Worm (Caenorhabditis elegans): Measurements from ENCODE around the gene spp-18.

DNA sequence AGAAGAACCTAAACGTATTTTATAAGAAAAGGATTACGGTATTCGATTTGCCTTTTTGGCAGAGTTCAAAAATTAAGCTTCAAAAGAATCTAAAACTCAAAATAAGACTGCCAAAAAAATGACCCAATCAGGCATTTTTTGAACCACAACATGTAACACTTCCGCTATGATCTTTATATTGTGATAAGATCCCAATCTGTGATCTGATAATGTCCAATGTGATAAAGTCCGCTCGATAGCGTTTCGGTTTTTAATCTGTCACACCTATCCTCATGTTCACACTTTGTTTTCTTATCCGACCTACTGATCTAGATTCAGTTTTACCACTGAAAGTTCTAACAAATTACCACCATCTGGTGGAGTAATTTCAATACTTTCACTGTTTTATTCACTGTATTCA lies 20.5 kb downstream of the spp-18 start:
- TF ChIP-seq W03F9.2 (tag; optimal IDR thresholded peaks at IDR 0.05) (no peak), dao-5 (tag; optimal IDR thresholded peaks at IDR 0.05) (no peak)

All from whole organism, L4/young adult.